Fruit fly (Drosophila melanogaster) whole organism, pupa: ENCODE results near the gene Kr-h2.

Source experiments
- CG9948 ChIP-seq: fragments of 200-800 bp; sonication (Bioruptor generic); optimal IDR thresholded peaks from 2 replicates; lab custom pipeline; 2018; ENCODE audit warnings: missing biosample characterization, mild to moderate bottlenecking, missing genetic modification characterization, moderate library complexity
- Pif1A ChIP-seq: fragments of 200-800 bp; sonication (Bioruptor generic); optimal IDR thresholded peaks from 3 replicates; lab custom pipeline; 2016; ENCODE audit warnings: missing biosample characterization, missing genetic modification characterization
- gl ChIP-seq: fragments of 200-800 bp; sonication (Bioruptor generic); optimal IDR thresholded peaks from 2 replicates; lab custom pipeline; 2018; ENCODE audit warnings: missing biosample characterization, mild to moderate bottlenecking, missing genetic modification characterization

- TF ChIP-seq Pif1A (GFP tag; lab: Kevin White, UChicago) = no peak
- no peak for TF ChIP-seq CG9948 (tag; lab: Kevin White, UChicago)
- no peak for TF ChIP-seq gl
Measured at dm6 chr2L:6086771-6087170, 16.0 kb downstream of the Kr-h2 start.
